Fruit fly (Drosophila melanogaster): Measurements from ENCODE around the gene SoxN.

Gene SoxN

dm6 chr2L:8849170-8849569, 23.7 kb downstream of the SoxN start:
- TF ChIP-seq usp (GFP tag; optimal IDR thresholded peaks at IDR 0.05) (no peak), Dll (optimal IDR thresholded peaks at IDR 0.05) (no peak), pan (optimal IDR thresholded peaks at IDR 0.05) (no peak), CG8478 (optimal IDR thresholded peaks at IDR 0.05) (no peak), EcR (GFP tag; optimal IDR thresholded peaks at IDR 0.05) (no peak), psq (optimal IDR thresholded peaks at IDR 0.05) (no peak)

dm6 chr2L:8851061-8851460, 25.6 kb downstream of the SoxN start:
- TF ChIP-seq Dll (optimal IDR thresholded peaks at IDR 0.05): no peak
- no peak for TF ChIP-seq psq (optimal IDR thresholded peaks at IDR 0.05)
- TF ChIP-seq pan (optimal IDR thresholded peaks at IDR 0.05): no peak
- no peak for TF ChIP-seq EcR (GFP tag; optimal IDR thresholded peaks at IDR 0.05)
- no peak for TF ChIP-seq usp (GFP tag; optimal IDR thresholded peaks at IDR 0.05)
- no peak for TF ChIP-seq CG8478 (optimal IDR thresholded peaks at IDR 0.05)

DNA sequence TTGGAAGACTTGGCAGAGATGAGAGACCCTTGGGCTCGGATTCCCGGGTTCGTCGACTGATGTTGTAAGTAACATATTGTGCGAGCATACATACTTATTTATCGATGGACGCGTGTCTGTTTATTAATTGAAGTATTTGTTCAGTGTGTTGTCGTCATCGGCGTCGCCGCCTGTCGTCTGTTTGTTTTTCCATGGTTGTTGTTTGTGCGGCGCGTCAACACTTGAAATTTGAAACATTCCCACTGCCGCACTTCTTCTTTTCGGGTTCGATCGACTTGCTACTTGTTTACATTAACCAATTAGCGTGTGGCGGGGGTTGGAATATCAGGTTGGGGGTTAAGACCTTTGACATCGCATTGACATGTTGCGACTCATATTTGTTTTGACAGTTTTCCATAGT, 26.8 kb downstream of the SoxN start:
- TF ChIP-seq usp (GFP tag; optimal IDR thresholded peaks at IDR 0.05) (no peak), EcR (GFP tag; optimal IDR thresholded peaks at IDR 0.05) (no peak), CG8478 (optimal IDR thresholded peaks at IDR 0.05) (no peak), psq (optimal IDR thresholded peaks at IDR 0.05) (no peak), Dll (optimal IDR thresholded peaks at IDR 0.05) (no peak), pan (optimal IDR thresholded peaks at IDR 0.05) (no peak)

dm6 chr2L:8855482-8855881, 30.0 kb downstream of the SoxN start:
- TF ChIP-seq usp (GFP tag; optimal IDR thresholded peaks at IDR 0.05) (no peak), EcR (GFP tag; optimal IDR thresholded peaks at IDR 0.05) (no peak), pan (optimal IDR thresholded peaks at IDR 0.05) (no peak), CG8478 (optimal IDR thresholded peaks at IDR 0.05) (no peak), psq (optimal IDR thresholded peaks at IDR 0.05) (no peak), Dll (optimal IDR thresholded peaks at IDR 0.05) (no peak)

DNA sequence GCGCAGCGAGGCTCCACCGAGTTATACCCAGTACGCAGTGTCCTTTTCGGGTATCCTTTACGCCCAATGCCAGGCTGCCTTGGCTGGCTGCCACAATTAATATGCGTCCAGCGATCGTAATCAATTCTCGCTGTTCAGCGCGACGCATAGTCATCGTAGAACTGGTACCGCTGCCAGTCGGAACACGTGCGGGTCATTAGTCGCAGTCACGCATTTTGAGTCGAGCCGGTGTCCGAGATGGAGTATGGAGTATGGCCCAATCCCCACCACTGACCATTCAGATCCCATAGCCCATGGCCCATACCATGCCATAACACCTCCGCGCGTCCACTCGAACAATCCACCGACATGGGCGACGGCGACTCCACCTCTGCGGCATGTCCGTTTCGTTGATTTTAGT, 32.3 kb downstream of the SoxN start:
- TF ChIP-seq CG8478 (optimal IDR thresholded peaks at IDR 0.05): no peak
- TF ChIP-seq Dll (optimal IDR thresholded peaks at IDR 0.05): no peak
- no peak for TF ChIP-seq EcR (GFP tag; optimal IDR thresholded peaks at IDR 0.05)
- TF ChIP-seq usp (GFP tag; optimal IDR thresholded peaks at IDR 0.05): no peak
- TF ChIP-seq psq (optimal IDR thresholded peaks at IDR 0.05): no peak
- no peak for TF ChIP-seq pan (optimal IDR thresholded peaks at IDR 0.05)

DNA sequence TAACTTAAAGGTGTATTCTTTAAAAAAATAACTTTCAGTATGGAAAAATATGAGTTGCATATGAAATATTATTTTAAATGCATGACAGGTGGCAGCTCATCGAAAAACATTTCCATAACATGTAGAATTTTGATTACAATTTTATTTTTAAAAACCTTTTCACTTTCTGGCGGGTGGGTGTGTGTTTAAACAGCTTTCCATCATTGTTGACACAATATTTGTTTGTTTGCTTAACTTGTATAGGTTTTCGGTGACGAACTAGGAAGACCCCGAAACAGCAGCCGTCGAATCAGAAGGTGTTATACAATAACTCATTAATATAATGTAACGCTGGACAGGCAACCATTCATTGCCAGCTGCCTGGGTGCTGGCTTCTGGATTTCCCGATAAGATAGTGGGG, 34.4 kb downstream of the SoxN start:
- TF ChIP-seq EcR (GFP tag; optimal IDR thresholded peaks at IDR 0.05) (no peak), pan (optimal IDR thresholded peaks at IDR 0.05) (no peak), usp (GFP tag; optimal IDR thresholded peaks at IDR 0.05) (no peak), Dll (optimal IDR thresholded peaks at IDR 0.05) (no peak), psq (optimal IDR thresholded peaks at IDR 0.05) (no peak), CG8478 (optimal IDR thresholded peaks at IDR 0.05) (no peak)

dm6 chr2L:8860767-8861166, 35.3 kb downstream of the SoxN start:
- TF ChIP-seq EcR (GFP tag; optimal IDR thresholded peaks at IDR 0.05): no peak
- no peak for TF ChIP-seq CG8478 (optimal IDR thresholded peaks at IDR 0.05)
- TF ChIP-seq pan (optimal IDR thresholded peaks at IDR 0.05): no peak
- TF ChIP-seq usp (GFP tag; optimal IDR thresholded peaks at IDR 0.05): no peak
- no peak for TF ChIP-seq Dll (optimal IDR thresholded peaks at IDR 0.05)

DNA sequence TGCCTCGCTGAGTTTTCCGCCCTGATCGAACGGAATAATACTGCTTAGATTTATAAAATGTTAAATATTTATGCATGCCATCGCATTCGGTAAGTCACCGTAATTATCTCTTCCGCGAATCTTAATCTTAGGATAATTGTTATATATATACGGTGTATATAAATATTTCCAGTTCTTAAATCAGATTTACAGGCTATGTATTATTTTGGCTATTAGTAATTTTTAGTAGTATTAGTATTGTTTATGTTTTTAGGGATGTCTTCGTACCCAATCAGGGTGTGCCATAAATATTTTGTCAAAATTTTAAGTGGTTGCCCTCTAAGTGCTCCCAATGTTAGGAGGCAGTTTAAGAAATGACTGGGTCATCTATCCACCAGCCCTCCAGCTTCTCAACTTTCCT, 37.0 kb downstream of the SoxN start, which contains the start of gene CG32986:
CG32986 (plus strand) TSS at position 301 of the 400 bp plus-strand sequence.
- TF ChIP-seq EcR (GFP tag; optimal IDR thresholded peaks at IDR 0.05) (no peak), psq (optimal IDR thresholded peaks at IDR 0.05) (no peak), pan (optimal IDR thresholded peaks at IDR 0.05) (no peak), Dll (optimal IDR thresholded peaks at IDR 0.05) (no peak), usp (GFP tag; optimal IDR thresholded peaks at IDR 0.05) (no peak), CG8478 (optimal IDR thresholded peaks at IDR 0.05) (no peak)

dm6 chr2L:8863511-8863910, 38.1 kb downstream of the SoxN start, which contains the start of gene CG32987:
CG32987 (plus strand) TSS chr2L:8863811.
- no peak for TF ChIP-seq CG8478 (optimal IDR thresholded peaks at IDR 0.05)
- no peak for TF ChIP-seq psq (optimal IDR thresholded peaks at IDR 0.05)
- TF ChIP-seq EcR (GFP tag; optimal IDR thresholded peaks at IDR 0.05): no peak
- no peak for TF ChIP-seq Dll (optimal IDR thresholded peaks at IDR 0.05)
- TF ChIP-seq pan (optimal IDR thresholded peaks at IDR 0.05): no peak
- TF ChIP-seq usp (GFP tag; optimal IDR thresholded peaks at IDR 0.05): no peak

DNA sequence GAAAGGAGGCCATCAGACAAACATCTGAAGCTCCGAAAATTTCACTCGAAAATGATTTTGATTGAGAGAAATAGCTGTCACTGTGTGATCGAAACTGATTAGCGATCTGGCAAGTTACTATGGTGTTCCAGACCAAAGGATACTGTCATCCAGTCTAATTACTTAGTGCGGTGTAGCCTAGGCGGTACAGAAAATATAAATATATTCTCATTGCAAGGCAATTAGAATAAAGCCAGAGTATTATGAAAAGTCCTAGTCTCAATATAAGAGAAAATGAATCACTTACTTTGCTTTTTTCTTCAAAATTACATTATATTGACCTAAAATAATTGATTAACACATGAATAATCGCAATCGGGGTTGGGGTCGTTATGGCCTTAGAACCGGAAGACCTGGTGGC, 39.1 kb downstream of the SoxN start, which contains the start of gene CG32988:
CG32988 (plus strand) TSS at position 301 of the 400 bp plus-strand sequence.
- TF ChIP-seq usp (GFP tag; optimal IDR thresholded peaks at IDR 0.05) (no peak), pan (optimal IDR thresholded peaks at IDR 0.05) (no peak), psq (optimal IDR thresholded peaks at IDR 0.05) (no peak), EcR (GFP tag; optimal IDR thresholded peaks at IDR 0.05) (no peak), CG8478 (optimal IDR thresholded peaks at IDR 0.05) (no peak), Dll (optimal IDR thresholded peaks at IDR 0.05) (no peak)

DNA sequence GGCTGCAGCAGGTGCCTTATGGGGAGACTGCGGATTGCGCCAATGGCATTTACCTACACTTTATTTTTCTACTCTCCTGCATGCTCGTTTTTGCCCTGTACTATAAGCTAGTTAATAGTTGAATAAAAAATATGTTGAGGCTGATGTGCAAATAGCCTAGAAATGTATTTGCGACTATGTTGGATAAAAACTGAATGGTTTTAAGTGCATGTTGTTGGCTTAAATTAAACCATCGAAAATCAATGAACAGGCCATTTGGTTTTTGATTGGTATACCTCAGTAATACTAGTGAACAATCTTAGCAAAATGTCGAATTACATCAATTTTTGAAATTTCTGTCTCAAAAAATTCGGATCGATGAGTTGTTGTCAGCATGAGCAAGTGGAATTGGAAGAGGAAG, 40.1 kb downstream of the SoxN start, which contains the start of gene CG32983:
CG32983 (plus strand) TSS at position 301 of the 400 bp plus-strand sequence.
- TF ChIP-seq pan (optimal IDR thresholded peaks at IDR 0.05) (no peak), CG8478 (optimal IDR thresholded peaks at IDR 0.05) (no peak), psq (optimal IDR thresholded peaks at IDR 0.05) (no peak), EcR (GFP tag; optimal IDR thresholded peaks at IDR 0.05) (no peak), Dll (optimal IDR thresholded peaks at IDR 0.05) (no peak), usp (GFP tag; optimal IDR thresholded peaks at IDR 0.05) (no peak)

DNA sequence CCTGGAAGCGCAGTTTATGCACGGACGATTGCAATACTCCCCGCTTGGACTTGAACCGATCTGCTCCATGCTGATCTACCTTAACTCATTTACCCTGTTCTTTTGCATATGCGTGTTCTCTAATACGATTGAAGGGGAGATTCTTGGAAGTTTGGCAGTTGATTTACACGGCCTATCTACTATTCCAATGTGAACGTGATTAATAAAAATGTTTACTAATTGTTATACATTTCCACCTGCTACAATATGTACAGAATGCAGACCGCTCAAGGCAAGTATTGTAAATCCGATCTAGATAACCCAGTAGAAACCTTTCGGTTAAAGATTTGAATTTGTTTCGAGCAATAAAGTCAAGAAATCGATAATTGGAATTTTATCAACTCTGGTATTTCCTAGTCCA, 41.0 kb downstream of the SoxN start, which contains the start of gene CG9483:
CG9483 (plus strand) TSS at position 301 of the 400 bp plus-strand sequence.
- TF ChIP-seq usp (GFP tag; optimal IDR thresholded peaks at IDR 0.05) (no peak), CG8478 (optimal IDR thresholded peaks at IDR 0.05) (no peak), pan (optimal IDR thresholded peaks at IDR 0.05) (no peak), psq (optimal IDR thresholded peaks at IDR 0.05) (no peak), EcR (GFP tag; optimal IDR thresholded peaks at IDR 0.05) (no peak), Dll (optimal IDR thresholded peaks at IDR 0.05) (no peak)

DNA sequence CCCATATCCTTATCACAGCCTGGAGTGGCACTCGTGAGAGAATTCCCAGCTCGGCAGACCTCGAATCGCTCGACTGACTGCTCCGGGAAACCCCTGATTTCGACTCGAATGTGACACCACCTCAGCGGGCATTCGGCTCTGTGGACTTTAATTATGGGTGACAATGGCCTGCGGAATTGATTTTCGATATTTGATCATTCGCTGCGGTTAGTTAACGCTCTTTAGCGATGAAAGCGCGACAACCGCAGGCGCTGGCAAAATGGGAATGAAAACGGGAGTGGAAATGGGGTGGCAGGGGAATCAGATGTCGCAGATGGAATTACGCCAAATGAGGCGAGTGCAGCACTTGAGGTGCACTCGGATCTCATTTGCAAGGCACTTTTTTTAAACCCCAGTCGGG, 46.2 kb downstream of the SoxN start:
- TF ChIP-seq psq (optimal IDR thresholded peaks at IDR 0.05): no peak
- no peak for TF ChIP-seq Dll (optimal IDR thresholded peaks at IDR 0.05)
- no peak for TF ChIP-seq CG8478 (optimal IDR thresholded peaks at IDR 0.05)
- TF ChIP-seq EcR (GFP tag; optimal IDR thresholded peaks at IDR 0.05): no peak
- no peak for TF ChIP-seq pan (optimal IDR thresholded peaks at IDR 0.05)
- TF ChIP-seq usp (GFP tag; optimal IDR thresholded peaks at IDR 0.05): no peak

Measured in whole organism.